Worm (Caenorhabditis elegans) whole organism, midembryonic: ENCODE measurements around the gene F17E9.3.
"Not testable (repeated sequence)": the region's sequence is repeated elsewhere in the genome, so short reads cannot be mapped to it uniquely, and the experiment has no call there.

Source experiments
- T22C8.4 ChIP-seq: fragments of 200-800 bp; sonication (Bioruptor generic); IDR thresholded peaks from 2 replicates; pipeline ENCODE4 v1.3.6; 2022; ENCODE audit warnings: missing genetic modification characterization, missing compliant biosample characterization
- cog-1 ChIP-seq: sonication (generic microtip); optimal IDR thresholded peaks from 2 replicates; lab custom pipeline; 2016; ENCODE audit warnings: missing genetic modification characterization, missing compliant biosample characterization
- flt-1 ChIP-seq: fragments of 200-800 bp; sonication (Bioruptor generic); IDR thresholded peaks from 2 replicates; pipeline ENCODE4 v1.3.6; 2022; ENCODE audit warnings: missing genetic modification characterization, missing compliant biosample characterization
- klf-2 ChIP-seq: fragments of 200-800 bp; sonication (Bioruptor generic); conservative IDR thresholded peaks from 2 replicates; pipeline ENCODE4 v1.3.6; 2022; ENCODE audit warnings: missing genetic modification reagents, missing genetic modification characterization, missing compliant biosample characterization
- med-1 ChIP-seq: sonication (generic microtip); optimal IDR thresholded peaks from 2 replicates; lab custom pipeline; 2017; ENCODE audit warnings: missing genetic modification characterization, mild to moderate bottlenecking, missing compliant biosample characterization, antibody characterized with exemption, missing genetic modification reagents; ENCODE audit not compliant: insufficient read depth
- ref-1 ChIP-seq: fragments of 200-800 bp; sonication (Bioruptor generic); conservative IDR thresholded peaks from 2 replicates; pipeline ENCODE4 v1.3.6; 2022; ENCODE audit warnings: missing genetic modification reagents, missing genetic modification characterization, missing compliant biosample characterization
- tab-1 ChIP-seq: fragments of 200-800 bp; sonication (Bioruptor generic); IDR thresholded peaks from 2 replicates; pipeline ENCODE4 v1.3.6; 2022; ENCODE audit warnings: missing genetic modification characterization, missing compliant biosample characterization
- ztf-23 ChIP-seq: fragments of 200-800 bp; sonication (Bioruptor generic); IDR thresholded peaks from 2 replicates; pipeline ENCODE4 v1.3.6; 2022; ENCODE audit warnings: missing genetic modification reagents, missing genetic modification characterization, missing compliant biosample characterization
- ztf-29 ChIP-seq: fragments of 200-800 bp; sonication (Bioruptor generic); IDR thresholded peaks from 2 replicates; pipeline ENCODE4 v1.3.6; 2022; ENCODE audit warnings: missing genetic modification reagents, missing genetic modification characterization, missing compliant biosample characterization

Gene F17E9.3

DNA sequence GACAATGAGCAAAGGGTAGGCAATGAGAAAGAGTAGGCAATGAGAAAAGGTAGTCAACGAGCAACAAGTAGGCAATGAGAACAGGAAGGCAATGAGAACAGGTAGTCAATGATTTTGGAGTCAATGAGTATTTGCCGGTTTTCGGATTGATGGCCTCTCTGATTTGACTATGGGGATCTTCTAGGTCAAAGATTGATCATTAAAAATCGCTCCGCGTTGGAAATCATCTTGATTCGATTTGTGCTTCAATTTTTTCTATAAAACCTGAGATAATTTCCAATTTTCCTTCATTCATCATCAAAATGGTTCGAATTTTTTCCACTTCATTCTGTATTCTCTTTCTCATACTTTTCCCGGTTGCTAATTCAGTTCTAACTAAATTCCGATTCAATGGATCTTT, 2.6 kb upstream of the F17E9.3 start, which contains the start of gene F17E9.16:
Gene F17E9.16 (plus strand): TSS at position 301 of the 400 bp plus-strand sequence.
- not testable (repeated sequence) for TF ChIP-seq klf-2, ztf-23, flt-1 (GFP tag; lab: Robert Waterston, UW)

DNA sequence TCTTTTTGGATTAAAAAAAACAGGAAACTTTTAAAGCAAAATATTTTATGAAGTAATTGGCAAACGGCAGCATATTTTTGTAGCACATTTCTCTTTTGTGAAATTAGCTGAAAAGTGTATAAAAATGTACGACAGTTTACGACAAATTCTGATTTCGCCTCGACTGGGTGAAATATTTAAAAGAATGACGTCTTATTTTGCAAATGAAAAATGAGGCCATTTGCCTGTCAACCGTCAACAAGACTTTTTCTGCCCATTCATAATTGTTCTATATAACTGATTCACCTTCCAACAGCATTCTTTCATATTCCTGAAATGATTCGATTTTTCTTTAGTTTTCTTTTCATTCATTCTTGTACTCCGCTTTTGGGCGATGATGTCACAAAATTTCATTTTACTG, 920 bp downstream of the F17E9.3 start, which contains the start of the genes F17E9.2 and col-116:
Gene F17E9.2 (plus strand): TSS at position 301 of the 400 bp plus-strand sequence.
Gene col-116 (plus strand): TSS at position 315 of the 400 bp plus-strand sequence.
- TF ChIP-seq klf-2 (GFP tag; lab: Robert Waterston, UW) (no peak), cog-1 (tag; lab: Kevin White, UChicago) (no peak), ztf-23 (GFP tag; lab: Robert Waterston, UW) (no peak), flt-1 (GFP tag; lab: Robert Waterston, UW) (no peak), tab-1 (GFP tag; lab: Robert Waterston, UW) (no peak), ztf-29 (GFP tag; lab: Robert Waterston, UW) (no peak), med-1 (GFP tag; lab: Kevin White, UChicago) (no peak), T22C8.4 (no peak), ref-1 (GFP tag; lab: Robert Waterston, UW) (no peak)

DNA sequence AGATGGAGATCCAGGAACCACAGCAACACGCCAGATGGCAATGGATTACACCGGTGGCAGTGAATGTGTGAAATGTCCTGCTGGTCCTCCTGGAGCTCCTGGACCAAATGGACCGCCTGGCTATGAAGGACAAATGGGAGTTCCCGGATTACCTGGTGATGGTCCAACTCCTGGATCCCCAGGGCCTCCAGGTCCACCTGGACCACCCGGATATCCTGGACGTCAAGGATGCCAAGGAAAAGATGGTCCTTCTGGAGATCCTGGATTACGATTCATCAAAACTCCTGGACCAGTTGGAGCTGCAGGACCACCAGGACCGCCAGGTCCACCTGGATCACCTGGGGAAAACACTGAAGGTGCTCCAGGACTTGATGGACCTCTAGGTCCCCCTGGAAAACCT, 2.6 kb downstream of the F17E9.3 start:
- TF ChIP-seq cog-1 (tag; lab: Kevin White, UChicago), result no peak
- TF ChIP-seq flt-1 (GFP tag; lab: Robert Waterston, UW), result no peak
- TF ChIP-seq ztf-29 (GFP tag; lab: Robert Waterston, UW), result no peak
- no peak for TF ChIP-seq ztf-23 (GFP tag; lab: Robert Waterston, UW)
- TF ChIP-seq ref-1 (GFP tag; lab: Robert Waterston, UW), result no peak
- TF ChIP-seq klf-2 (GFP tag; lab: Robert Waterston, UW), result no peak
- no peak for TF ChIP-seq med-1 (GFP tag; lab: Kevin White, UChicago)
- TF ChIP-seq T22C8.4, result no peak
- no peak for TF ChIP-seq tab-1 (GFP tag; lab: Robert Waterston, UW)

DNA sequence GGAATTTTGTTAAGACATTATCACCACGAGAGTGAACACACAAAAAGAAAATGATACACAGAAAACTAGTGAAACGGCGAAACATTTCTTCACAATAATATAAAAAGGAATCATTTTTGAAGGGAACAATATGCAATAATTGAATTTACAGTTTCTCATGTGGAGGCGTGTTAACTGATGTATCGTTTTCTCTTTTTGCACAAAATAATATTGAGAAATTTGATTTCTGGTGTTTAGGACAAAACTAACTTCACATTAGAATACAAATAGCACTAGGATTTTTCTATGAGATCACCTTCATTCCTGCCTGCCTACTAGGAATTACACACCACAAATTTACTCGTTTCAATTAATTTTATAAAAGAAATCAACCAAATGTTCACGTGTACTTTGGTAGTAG, 3.8 kb downstream of the F17E9.3 start, which contains the start of gene D2096.13:
Gene D2096.13 (minus strand): TSS at position 101 of the 400 bp plus-strand sequence.
- no peak for TF ChIP-seq med-1 (GFP tag; lab: Kevin White, UChicago)
- no peak for TF ChIP-seq flt-1 (GFP tag; lab: Robert Waterston, UW)
- no peak for TF ChIP-seq T22C8.4
- no peak for TF ChIP-seq ztf-29 (GFP tag; lab: Robert Waterston, UW)
- TF ChIP-seq ztf-23 (GFP tag; lab: Robert Waterston, UW), result no peak
- no peak for TF ChIP-seq ref-1 (GFP tag; lab: Robert Waterston, UW)
- TF ChIP-seq tab-1 (GFP tag; lab: Robert Waterston, UW), result no peak
- TF ChIP-seq cog-1 (tag; lab: Kevin White, UChicago), result no peak
- TF ChIP-seq klf-2 (GFP tag; lab: Robert Waterston, UW), result no peak

DNA sequence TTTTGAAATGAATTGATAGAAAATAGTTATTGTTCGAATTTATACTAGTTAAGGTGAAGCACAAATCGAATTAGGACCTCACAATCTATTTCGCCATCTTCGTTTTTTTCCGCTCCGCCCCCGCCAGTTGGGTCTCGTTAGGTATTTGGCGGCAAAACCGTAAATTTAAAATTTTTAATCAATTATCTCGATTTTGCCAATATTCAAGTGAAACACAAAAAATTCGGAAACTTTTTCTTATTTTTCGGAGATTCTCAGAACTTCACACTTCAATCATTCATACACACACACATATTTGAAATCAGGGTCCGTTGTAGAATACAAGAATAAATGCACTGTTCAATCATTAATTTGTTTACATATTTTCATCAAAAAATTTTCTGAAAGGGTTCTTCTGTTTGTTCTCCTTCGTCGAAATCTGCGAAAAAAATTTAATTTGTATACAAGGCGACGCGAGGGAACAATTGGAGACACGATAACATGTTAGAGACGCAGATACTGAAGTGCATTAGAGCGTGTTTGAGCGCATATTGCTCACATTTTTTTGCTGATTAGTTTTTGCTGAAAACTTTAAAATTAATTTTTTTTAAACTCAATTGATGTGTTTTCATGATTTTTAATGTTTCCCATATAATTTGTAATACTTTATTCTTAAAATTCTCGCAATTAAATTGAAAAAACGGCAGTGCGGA, 5.2 kb downstream of the F17E9.3 start, which contains the start of gene D2096.5:
Gene D2096.5 (minus strand): TSS at position 51 of the 692 bp plus-strand sequence.
- TF ChIP-seq ztf-23 (GFP tag; lab: Robert Waterston, UW) (no peak), med-1 (GFP tag; lab: Kevin White, UChicago) (no peak), flt-1 (GFP tag; lab: Robert Waterston, UW) (no peak), tab-1 (GFP tag; lab: Robert Waterston, UW) (no peak), cog-1 (tag; lab: Kevin White, UChicago) (no peak), ref-1 (GFP tag; lab: Robert Waterston, UW) (no peak), klf-2 (GFP tag; lab: Robert Waterston, UW) (no peak), ztf-29 (GFP tag; lab: Robert Waterston, UW) (no peak), T22C8.4 (no peak)

DNA sequence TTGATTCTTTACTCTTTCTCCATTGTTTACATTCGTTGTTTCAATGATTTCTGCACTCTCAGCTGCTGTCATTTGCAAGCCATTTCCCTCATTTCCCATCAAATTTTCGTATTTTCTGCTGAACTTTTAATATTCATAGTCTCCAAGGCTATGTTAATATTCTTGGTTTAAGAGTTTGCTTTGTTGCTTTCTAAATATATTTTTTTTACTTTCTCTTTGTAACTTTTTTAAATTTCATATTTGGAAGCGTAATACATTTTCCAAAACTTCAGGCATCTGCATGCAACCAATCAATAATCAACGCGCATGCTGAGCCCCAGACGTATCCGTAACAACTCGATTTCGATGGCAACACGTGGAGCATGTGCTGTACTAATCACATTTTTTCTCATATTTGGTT, 6.1 kb downstream of the F17E9.3 start, which contains the start of gene sqv-1:
Gene sqv-1 (plus strand): TSS at position 301 of the 400 bp plus-strand sequence.
- TF ChIP-seq klf-2 (GFP tag; lab: Robert Waterston, UW) (no peak), ztf-23 (GFP tag; lab: Robert Waterston, UW) (no peak), tab-1 (GFP tag; lab: Robert Waterston, UW) (no peak), ref-1 (GFP tag; lab: Robert Waterston, UW) (no peak), cog-1 (tag; lab: Kevin White, UChicago) (no peak)

DNA sequence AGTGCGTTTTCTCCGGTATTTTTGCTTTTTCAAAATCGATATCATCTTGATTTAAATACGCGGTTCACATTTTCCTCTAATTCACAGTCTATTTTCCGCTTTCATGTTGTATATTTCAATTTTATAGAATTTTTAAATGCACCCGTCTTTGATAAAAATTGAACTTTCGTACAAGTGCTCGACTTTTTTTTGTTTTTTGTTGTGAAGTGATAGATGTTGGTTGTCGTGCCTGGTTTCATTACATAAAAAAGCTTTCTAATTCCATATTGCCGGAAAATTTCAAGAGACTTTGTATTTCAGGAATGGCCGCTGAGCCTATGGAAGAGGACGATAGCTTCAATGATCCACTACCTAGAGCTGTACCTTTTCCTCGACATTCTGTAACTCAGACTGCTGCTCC, 8.5 kb downstream of the F17E9.3 start, which contains the start of gene D2096.12:
Gene D2096.12 (plus strand): TSS at position 301 of the 400 bp plus-strand sequence.
- TF ChIP-seq ztf-29 (GFP tag; lab: Robert Waterston, UW), result no peak
- TF ChIP-seq tab-1 (GFP tag; lab: Robert Waterston, UW), result no peak
- TF ChIP-seq ztf-23 (GFP tag; lab: Robert Waterston, UW), result no peak
- TF ChIP-seq ref-1 (GFP tag; lab: Robert Waterston, UW), result no peak
- TF ChIP-seq flt-1 (GFP tag; lab: Robert Waterston, UW), result no peak

DNA sequence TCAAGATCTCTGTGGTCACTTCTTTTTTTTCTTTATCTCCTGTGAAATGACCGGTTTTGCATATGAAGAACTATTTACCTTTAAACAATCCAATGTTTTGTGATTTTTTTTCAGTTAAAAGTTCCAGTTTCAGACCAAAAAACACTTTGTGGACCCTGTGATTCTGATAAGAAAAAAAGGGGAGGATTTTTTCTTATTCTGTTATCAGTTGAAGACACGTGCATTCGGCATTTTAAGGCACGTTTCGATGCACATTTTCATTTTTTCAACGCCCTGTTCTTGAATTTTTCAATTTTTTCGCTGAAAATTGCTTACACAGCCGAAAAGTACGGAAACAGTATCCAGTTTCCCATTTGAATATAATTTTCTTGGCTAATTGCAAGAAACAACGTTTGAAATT, 11.6 kb downstream of the F17E9.3 start, which contains the start of gene aagr-1:
Gene aagr-1 (plus strand): TSS at position 227 of the 400 bp plus-strand sequence.
- TF ChIP-seq ztf-23 (GFP tag; lab: Robert Waterston, UW) (no peak), ztf-29 (GFP tag; lab: Robert Waterston, UW) (no peak), flt-1 (GFP tag; lab: Robert Waterston, UW) (no peak), T22C8.4 (no peak), tab-1 (GFP tag; lab: Robert Waterston, UW) (no peak), klf-2 (GFP tag; lab: Robert Waterston, UW) (no peak), med-1 (GFP tag; lab: Kevin White, UChicago) (no peak), cog-1 (tag; lab: Kevin White, UChicago) (no peak), ref-1 (GFP tag; lab: Robert Waterston, UW) (no peak)

DNA sequence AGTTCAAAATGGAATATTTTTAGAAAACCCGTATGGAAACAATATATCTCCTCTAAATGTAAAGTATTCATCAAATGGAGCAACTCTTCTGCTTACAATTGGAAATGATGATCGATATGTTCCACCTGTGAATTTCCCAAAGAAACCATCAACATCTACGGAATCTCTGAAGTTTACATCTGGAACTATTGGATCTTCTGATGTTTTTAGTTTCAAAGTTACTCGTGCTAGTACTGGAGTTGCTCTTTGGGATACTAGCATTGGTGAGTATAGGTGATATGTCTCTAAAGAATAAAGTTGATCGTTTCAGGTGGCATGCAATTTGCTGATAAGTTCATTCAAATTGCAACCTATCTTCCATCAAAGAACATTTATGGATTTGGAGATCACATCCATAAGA, 13.2 kb downstream of the F17E9.3 start:
- no peak for TF ChIP-seq med-1 (GFP tag; lab: Kevin White, UChicago)
- no peak for TF ChIP-seq flt-1 (GFP tag; lab: Robert Waterston, UW)
- no peak for TF ChIP-seq ztf-29 (GFP tag; lab: Robert Waterston, UW)
- TF ChIP-seq T22C8.4, result no peak
- TF ChIP-seq cog-1 (tag; lab: Kevin White, UChicago), result no peak
- TF ChIP-seq tab-1 (GFP tag; lab: Robert Waterston, UW), result no peak
- TF ChIP-seq klf-2 (GFP tag; lab: Robert Waterston, UW), result no peak
- no peak for TF ChIP-seq ref-1 (GFP tag; lab: Robert Waterston, UW)
